Worm (Caenorhabditis elegans): Measurements from ENCODE around the gene T07A9.15.
A peak's percentile ranks its signal among the peaks of the same experiment; 100 is the strongest.

The T07A9.15 gene

ce11 chrIV:366406-366805, 26.9 kb downstream of the T07A9.15 start (continued):
- no peak for TF ChIP-seq ceh-63 (GFP tag; optimal IDR thresholded peaks at IDR 0.05)
- peak; percentile 29 for TF ChIP-seq rnt-1 (tag; optimal IDR thresholded peaks at IDR 0.05)
- no peak for TF ChIP-seq C16A3.4 (tag; optimal IDR thresholded peaks at IDR 0.05)
- TF ChIP-seq nhr-90 (tag; optimal IDR thresholded peaks at IDR 0.05; ENCODE audit: poor library complexity), result no peak
- peak; percentile 28 for TF ChIP-seq swsn-7 (tag; optimal IDR thresholded peaks at IDR 0.05)
- no peak for TF ChIP-seq nhr-19 (GFP tag; conservative IDR thresholded peaks at IDR 0.05)
- TF ChIP-seq nhr-85 (tag), result peak; percentile 31
- TF ChIP-seq unc-130 (tag; optimal IDR thresholded peaks at IDR 0.05), result no peak
- TF ChIP-seq lin-13 (GFP tag; optimal IDR thresholded peaks at IDR 0.05), result peak; percentile 19
- TF ChIP-seq nhr-28 (tag; optimal IDR thresholded peaks at IDR 0.05), result no peak
- no peak for TF ChIP-seq zip-4 (GFP tag; optimal IDR thresholded peaks at IDR 0.05)
- TF ChIP-seq aha-1 (tag; optimal IDR thresholded peaks at IDR 0.05), result no peak
- no peak for TF ChIP-seq skn-1 (tag; optimal IDR thresholded peaks at IDR 0.05)
- no peak for TF ChIP-seq fos-1 (tag; optimal IDR thresholded peaks at IDR 0.05)
- peak; percentile 88 for TF ChIP-seq lin-14 (GFP tag; optimal IDR thresholded peaks at IDR 0.05)
- TF ChIP-seq snu-23 (GFP tag; optimal IDR thresholded peaks at IDR 0.05), result peak; percentile 66
- TF ChIP-seq lin-35 (GFP tag; optimal IDR thresholded peaks at IDR 0.05), result peak; percentile 3 to 46
- peak; percentile 64 for TF ChIP-seq mep-1 (tag; optimal IDR thresholded peaks at IDR 0.05)

ce11 chrIV:364983-365382, 28.4 kb downstream of the T07A9.15 start:
- no peak for TF ChIP-seq ztf-11 (tag; optimal IDR thresholded peaks at IDR 0.05)
- TF ChIP-seq nhr-71 (tag; optimal IDR thresholded peaks at IDR 0.05), result peak; percentile 55
- no peak for TF ChIP-seq sox-4 (tag; optimal IDR thresholded peaks at IDR 0.05)
- TF ChIP-seq unc-62 (GFP tag; optimal IDR thresholded peaks at IDR 0.05), result no peak
- TF ChIP-seq zip-4 (GFP tag; optimal IDR thresholded peaks at IDR 0.05), result no peak
- TF ChIP-seq mab-9 (GFP tag; IDR thresholded peaks at IDR 0.05), result no peak
- TF ChIP-seq rnt-1 (tag; optimal IDR thresholded peaks at IDR 0.05), result peak; percentile 59
- TF ChIP-seq unc-98 (GFP tag; IDR thresholded peaks at IDR 0.05), result no peak
- TF ChIP-seq lsy-2 (tag; optimal IDR thresholded peaks at IDR 0.05), result peak; percentile 3 to 26
- no peak for TF ChIP-seq snpc-4 (tag; optimal IDR thresholded peaks at IDR 0.05)
- TF ChIP-seq fkh-10 (GFP tag; optimal IDR thresholded peaks at IDR 0.05), result no peak
- TF ChIP-seq efl-1 (optimal IDR thresholded peaks at IDR 0.05), result no peak
- TF ChIP-seq efl-1 (GFP tag; optimal IDR thresholded peaks at IDR 0.05 in 1 of 2), result peak in 1 of 2 experiments; percentile 77
- TF ChIP-seq nhr-19 (GFP tag; conservative IDR thresholded peaks at IDR 0.05), result 0 out of 2 replicates have a peak, but pooled peaks have one; percentile 11

ce11 chrIV:343279-343678, 50.1 kb downstream of the T07A9.15 start:
- TF ChIP-seq C34B4.2 (tag; optimal IDR thresholded peaks at IDR 0.05), result no peak
- no peak for TF ChIP-seq efl-1 (optimal IDR thresholded peaks at IDR 0.05)
- TF ChIP-seq efl-1 (GFP tag; optimal IDR thresholded peaks at IDR 0.05 in 1 of 2), result peak in 1 of 2 experiments; percentile 59
